Worm (Caenorhabditis elegans) whole organism, L4 larva: ENCODE measurements around the gene noa-1.

Source experiments
- F10B5.3 ChIP-seq: sonication (generic microtip); optimal IDR thresholded peaks from 2 replicates; lab custom pipeline; 2016; ENCODE audit warnings: mild to moderate bottlenecking, missing genetic modification characterization, missing compliant biosample characterization
- F26F4.8 ChIP-seq: fragments of 200-800 bp; sonication (Bioruptor generic); conservative IDR thresholded peaks from 2 replicates; pipeline ENCODE4 v1.3.6; 2022; ENCODE audit warnings: missing genetic modification characterization, missing compliant biosample characterization
- Y5F2A.4 ChIP-seq: fragments of 200-800 bp; sonication (Bioruptor generic); optimal IDR thresholded peaks from 2 replicates; lab custom pipeline; 2018; ENCODE audit warnings: mild to moderate bottlenecking, missing genetic modification characterization, missing compliant biosample characterization
- ceh-28 ChIP-seq: fragments of 150-350 bp; optimal IDR thresholded peaks from 2 replicates; lab custom pipeline; 2014; ENCODE audit warnings: missing biosample characterization, missing genetic modification reagents, missing genetic modification characterization
- duxl-1 ChIP-seq: sonication (generic microtip); optimal IDR thresholded peaks from 2 replicates; lab custom pipeline; 2016; ENCODE audit warnings: mild to moderate bottlenecking, missing genetic modification characterization, moderate library complexity, missing compliant biosample characterization; ENCODE audit not compliant: poor library complexity
- lsy-2 ChIP-seq, 2 experiments: fragments of 150-350 bp in 1 of 2; sonication (generic microtip) in 1 of 2; optimal IDR thresholded peaks; 2 replicates each; lab custom pipeline; 2014 to 2017; ENCODE audit warnings: missing biosample characterization in 2 of 2, missing genetic modification characterization in 2 of 2
- nhr-25 ChIP-seq: sonication (generic microtip); optimal IDR thresholded peaks from 2 replicates; lab custom pipeline; 2017; ENCODE audit warnings: missing genetic modification characterization, mild to moderate bottlenecking, missing compliant biosample characterization, antibody characterized with exemption, moderate library complexity, borderline replicate concordance; ENCODE audit not compliant: insufficient read depth

ce11 chrII:13515813-13516212 lies 25.0 kb downstream of the noa-1 start:
- TF ChIP-seq ceh-28 (tag; lab: Kevin White, UChicago) (no peak), nhr-25 (no peak), F26F4.8 (no peak), duxl-1 (tag; lab: Kevin White, UChicago) (no peak), F10B5.3 (no peak), lsy-2 (tag; optimal IDR thresholded peaks at IDR 0.05; lab: Kevin White, UChicago) (no peak), Y5F2A.4 (GFP tag; lab: Kevin White, UChicago) (no peak)
